Worm (Caenorhabditis elegans): ENCODE data around the gene F10A3.12.

DNA sequence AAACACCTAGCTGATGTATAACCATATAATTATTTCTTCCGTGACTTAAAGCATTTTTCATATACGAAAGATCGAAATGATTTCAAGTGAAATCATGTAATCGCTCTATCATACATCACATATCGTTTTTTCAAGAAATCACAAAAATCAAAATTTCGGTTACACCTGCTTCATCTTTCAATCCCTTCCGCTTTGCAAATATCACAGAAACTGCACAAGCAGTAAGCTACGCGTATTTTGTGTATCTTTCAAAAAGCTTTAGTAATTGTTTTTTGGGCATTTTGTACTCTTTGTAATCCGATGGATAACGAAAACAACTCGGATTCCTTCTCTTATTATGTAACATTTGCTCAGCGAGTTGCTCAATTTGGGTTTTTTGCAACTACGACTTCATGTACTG, 48.4 kb upstream of the F10A3.12 start, which contains the start of gene str-25:
- TF ChIP-seq unc-39 (tag; optimal IDR thresholded peaks at IDR 0.05) (no peak), sem-2 (GFP tag; optimal IDR thresholded peaks at IDR 0.05) (no peak), nhr-237 (tag; optimal IDR thresholded peaks at IDR 0.05) (no peak), ces-1 (GFP tag; optimal IDR thresholded peaks at IDR 0.05) (no peak), mep-1 (tag; optimal IDR thresholded peaks at IDR 0.05) (no peak), M03D4.4 (tag; optimal IDR thresholded peaks at IDR 0.05) (no peak), snpc-4 (tag; optimal IDR thresholded peaks at IDR 0.05) (no peak), unc-62 (GFP tag; optimal IDR thresholded peaks at IDR 0.05) (no peak), nhr-76 (tag; optimal IDR thresholded peaks at IDR 0.05) (no peak), blmp-1 (tag; optimal IDR thresholded peaks at IDR 0.05) (no peak), elt-1 (tag; optimal IDR thresholded peaks at IDR 0.05; ENCODE audit: borderline replicate concordance, insufficient read depth) (no peak), nhr-12 (tag; optimal IDR thresholded peaks at IDR 0.05) (no peak), ztf-11 (tag; optimal IDR thresholded peaks at IDR 0.05) (no peak)

Measured in whole organism, mixed stage, embryonic.